Fruit fly (Drosophila melanogaster): Measurements from ENCODE around the gene CG14543.

CG14543 gene

DNA sequence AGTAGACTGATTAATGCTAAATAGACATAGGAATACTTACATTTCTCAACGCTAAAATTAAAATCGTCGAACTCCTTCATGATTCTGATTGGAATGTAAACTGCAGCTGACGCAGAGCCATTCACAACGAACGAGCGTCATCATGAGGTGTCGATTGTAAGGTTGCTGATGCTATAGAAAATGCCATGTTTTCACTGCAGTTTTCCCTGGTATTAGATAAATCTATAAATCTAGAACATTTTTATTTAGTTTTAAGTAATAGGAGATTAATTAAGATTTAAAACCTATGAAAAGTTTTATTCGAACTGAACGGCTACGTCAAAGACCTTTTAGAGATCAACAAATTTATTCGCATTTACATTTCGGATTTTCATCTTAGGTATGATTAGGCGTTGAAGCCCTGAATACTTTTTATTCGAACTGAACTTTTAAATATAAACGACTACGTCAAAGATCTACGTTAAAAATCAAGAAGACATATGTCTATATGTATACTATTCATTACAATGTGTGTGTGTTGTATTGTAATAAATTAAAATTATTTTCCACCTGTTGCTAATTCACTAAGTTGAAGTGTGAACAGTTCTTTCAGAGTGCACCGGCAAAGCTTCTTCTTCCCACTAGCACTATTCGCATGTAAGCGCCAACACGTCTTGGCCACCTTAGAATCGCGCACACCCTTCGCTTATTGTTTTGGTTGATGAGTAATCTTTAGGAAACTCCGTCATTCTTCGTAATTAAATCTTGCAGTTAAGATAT lies 4.1 kb upstream of the CG14543 start, which contains the start of the genes Exo84 and Vps2 (continued):
- TF ChIP-seq CG8924 (tag; optimal IDR thresholded peaks at IDR 0.05) (peak; percentile 50), emc (GFP tag; optimal IDR thresholded peaks at IDR 0.05) (no peak), CG18476 (GFP tag; optimal IDR thresholded peaks at IDR 0.05) (no peak), CG1529 (GFP tag; optimal IDR thresholded peaks at IDR 0.05) (no peak), grau (tag; optimal IDR thresholded peaks at IDR 0.05) (peak; percentile 67), Hand (GFP tag; optimal IDR thresholded peaks at IDR 0.05) (no peak), B-H2 (GFP tag; optimal IDR thresholded peaks at IDR 0.05) (no peak), pita (GFP tag; optimal IDR thresholded peaks at IDR 0.05) (no peak), amos (GFP tag; IDR thresholded peaks at IDR 0.05; ENCODE audit: partially characterized antibody) (0 out of 2 replicates have a peak, but pooled peaks have one; percentile 32), Trl (optimal IDR thresholded peaks at IDR 0.05) (no peak), Trl (GFP tag; optimal IDR thresholded peaks at IDR 0.05) (no peak), Fer3 (tag; optimal IDR thresholded peaks at IDR 0.05) (peak; percentile 18), Dp (GFP tag; optimal IDR thresholded peaks at IDR 0.05) (no peak), CG2678 (tag; optimal IDR thresholded peaks at IDR 0.05) (no peak), HLH54F (GFP tag; optimal IDR thresholded peaks at IDR 0.05) (peak; percentile 44), h (optimal IDR thresholded peaks at IDR 0.05) (no peak), nerfin-2 (GFP tag; IDR thresholded peaks at IDR 0.05; ENCODE audit: partially characterized antibody) (no peak), slp2 (GFP tag; optimal IDR thresholded peaks at IDR 0.05) (no peak), CG7556 (GFP tag; optimal IDR thresholded peaks at IDR 0.05) (no peak), prd (optimal IDR thresholded peaks at IDR 0.05) (no peak), prd (GFP tag; IDR thresholded peaks at IDR 0.05) (peak; percentile 68; the same call in 1 of the 3 replicates), dmrt99B (tag; optimal IDR thresholded peaks at IDR 0.05) (no peak), aop (GFP tag; IDR thresholded peaks at IDR 0.05) (no peak), onecut (GFP tag; IDR thresholded peaks at IDR 0.05) (no peak), shn (GFP tag; optimal IDR thresholded peaks at IDR 0.05) (peak; percentile 7), sna (GFP tag; IDR thresholded peaks at IDR 0.05; ENCODE audit: partially characterized antibody) (no peak), D19A (tag; optimal IDR thresholded peaks at IDR 0.05) (no peak), D (optimal IDR thresholded peaks at IDR 0.05) (no peak), D (GFP tag; optimal IDR thresholded peaks at IDR 0.05) (peak; percentile 17), CG11723 (GFP tag; optimal IDR thresholded peaks at IDR 0.05) (no peak), CG5953 (GFP tag; IDR thresholded peaks at IDR 0.05) (no peak), CG15011 (GFP tag; optimal IDR thresholded peaks at IDR 0.05) (no peak), Rx (GFP tag; IDR thresholded peaks at IDR 0.05) (no peak), pnt (GFP tag; optimal IDR thresholded peaks at IDR 0.05) (peak; percentile 53), CG14050 (GFP tag; IDR thresholded peaks at IDR 0.05) (no peak), CG7372 (GFP tag; IDR thresholded peaks at IDR 0.05) (peak; percentile 42; the same call in 1 of the 2 replicates), CG3995 (GFP tag; optimal IDR thresholded peaks at IDR 0.05) (no peak), CG1024 (GFP tag; IDR thresholded peaks at IDR 0.05) (no peak), dm (GFP tag; optimal IDR thresholded peaks at IDR 0.05) (no peak), CG2889 (GFP tag; IDR thresholded peaks at IDR 0.05) (no peak), HLH4C (GFP tag; IDR thresholded peaks at IDR 0.05; ENCODE audit: partially characterized antibody) (no peak), CG16863 (GFP tag; optimal IDR thresholded peaks at IDR 0.05) (no peak), pan (optimal IDR thresholded peaks at IDR 0.05) (no peak), pan (GFP tag; optimal IDR thresholded peaks at IDR 0.05 in 1 of 2, IDR thresholded peaks at IDR 0.05 in 1 of 2) (no peak), CG8089 (GFP tag; optimal IDR thresholded peaks at IDR 0.05) (no peak), Sry-β (GFP tag; optimal IDR thresholded peaks at IDR 0.05) (no peak), CG16815 (GFP tag; optimal IDR thresholded peaks at IDR 0.05) (peak; percentile 66), Ets97D (GFP tag; optimal IDR thresholded peaks at IDR 0.05) (peak; percentile 21), CG6813 (GFP tag; optimal IDR thresholded peaks at IDR 0.05) (no peak), chinmo (GFP tag; IDR thresholded peaks at IDR 0.05; ENCODE audit: partially characterized antibody) (peak; percentile 66; the same call in 1 of the 4 replicates), chn (GFP tag; optimal IDR thresholded peaks at IDR 0.05) (peak; percentile 4)
